Fruit fly (Drosophila melanogaster): ENCODE results near the gene Apc.

- TF ChIP-seq CG8478 (optimal IDR thresholded peaks at IDR 0.05): no peak
- no peak for TF ChIP-seq CTCF (optimal IDR thresholded peaks at IDR 0.05)
Observed at dm6 chr3R:28851530-28851929, 7.0 kb upstream of the Apc start.
